Worm (Caenorhabditis elegans) whole organism, mixed stage, embryonic: ENCODE results near the gene F38E1.3.

Experiments
- M03D4.4 ChIP-seq: sonication (generic microtip); optimal IDR thresholded peaks from 2 replicates; lab custom pipeline; 2017; ENCODE audit warnings: mild to moderate bottlenecking, missing genetic modification characterization, missing compliant biosample characterization
- bed-3 ChIP-seq: fragments of 200-800 bp; sonication (Bioruptor generic); optimal IDR thresholded peaks from 3 replicates; lab custom pipeline; 2018; ENCODE audit warnings: mild to moderate bottlenecking, missing genetic modification characterization, moderate library complexity, missing compliant biosample characterization
- blmp-1 ChIP-seq: fragments of 150-350 bp; optimal IDR thresholded peaks from 2 replicates; lab custom pipeline; 2014; ENCODE audit warnings: missing biosample characterization, missing genetic modification characterization
- ceh-39 ChIP-seq: fragments of 150-350 bp; optimal IDR thresholded peaks from 2 replicates; lab custom pipeline; 2014; ENCODE audit warnings: missing biosample characterization, missing genetic modification characterization
- ceh-43 ChIP-seq: fragments of 200-800 bp; sonication (Bioruptor generic); optimal IDR thresholded peaks from 2 replicates; lab custom pipeline; 2018; ENCODE audit warnings: mild to moderate bottlenecking, missing genetic modification characterization, moderate library complexity, missing compliant biosample characterization
- ceh-83 ChIP-seq: fragments of 200-800 bp; sonication (Bioruptor generic); optimal IDR thresholded peaks from 2 replicates; lab custom pipeline; 2018; ENCODE audit warnings: mild to moderate bottlenecking, missing genetic modification characterization, missing compliant biosample characterization
- ces-1 ChIP-seq: fragments of 150-350 bp; optimal IDR thresholded peaks from 2 replicates; lab custom pipeline; 2014; ENCODE audit warnings: missing biosample characterization, missing genetic modification reagents, missing genetic modification characterization
- cnd-1 ChIP-seq: fragments of 200-800 bp; sonication (Bioruptor generic); optimal IDR thresholded peaks from 2 replicates; lab custom pipeline; 2018; ENCODE audit warnings: mild to moderate bottlenecking, missing genetic modification characterization, missing compliant biosample characterization
- elt-1 ChIP-seq: sonication (generic microtip); optimal IDR thresholded peaks from 2 replicates; lab custom pipeline; 2017; ENCODE audit warnings: missing genetic modification characterization, mild to moderate bottlenecking, missing compliant biosample characterization, antibody characterized with exemption, moderate library complexity, borderline replicate concordance; ENCODE audit not compliant: insufficient read depth
- elt-3 ChIP-seq: fragments of 150-350 bp; optimal IDR thresholded peaks from 2 replicates; lab custom pipeline; 2014; ENCODE audit warnings: missing biosample characterization, missing genetic modification characterization
- flh-1 ChIP-seq: fragments of 200-800 bp; sonication (Bioruptor generic); optimal IDR thresholded peaks from 2 replicates; lab custom pipeline; 2018; ENCODE audit warnings: mild to moderate bottlenecking, missing genetic modification characterization, moderate library complexity, missing compliant biosample characterization
- hlh-1 ChIP-seq: fragments of 150-350 bp; optimal IDR thresholded peaks from 2 replicates; lab custom pipeline; 2014; ENCODE audit warnings: missing biosample characterization, missing genetic modification reagents, missing genetic modification characterization
- lin-13 ChIP-seq: fragments of 150-350 bp; optimal IDR thresholded peaks from 2 replicates; lab custom pipeline; 2014; ENCODE audit warnings: missing biosample characterization, missing genetic modification characterization
- lin-32 ChIP-seq: fragments of 200-800 bp; sonication (Bioruptor generic); optimal IDR thresholded peaks from 2 replicates; lab custom pipeline; 2018; ENCODE audit warnings: mild to moderate bottlenecking, missing genetic modification characterization, missing compliant biosample characterization
- lsy-2 ChIP-seq: fragments of 150-350 bp; optimal IDR thresholded peaks from 2 replicates; lab custom pipeline; 2014; ENCODE audit warnings: missing biosample characterization, missing genetic modification characterization
- mab-5 ChIP-seq: fragments of 150-350 bp; optimal IDR thresholded peaks from 2 replicates; lab custom pipeline; 2014; ENCODE audit warnings: missing biosample characterization, missing genetic modification characterization
- mep-1 ChIP-seq: fragments of 150-350 bp; optimal IDR thresholded peaks from 2 replicates; lab custom pipeline; 2017; ENCODE audit warnings: missing biosample characterization, missing genetic modification reagents, missing genetic modification characterization, inconsistent platforms
- nhr-12 ChIP-seq: fragments of 150-350 bp; optimal IDR thresholded peaks from 2 replicates; lab custom pipeline; 2014; ENCODE audit warnings: missing biosample characterization, missing genetic modification characterization
- nhr-237 ChIP-seq: fragments of 150-350 bp; optimal IDR thresholded peaks from 2 replicates; lab custom pipeline; 2014; ENCODE audit warnings: missing biosample characterization, missing genetic modification characterization
- nhr-28 ChIP-seq: fragments of 150-350 bp; optimal IDR thresholded peaks from 2 replicates; lab custom pipeline; 2014; ENCODE audit warnings: missing biosample characterization, missing genetic modification characterization
- nhr-76 ChIP-seq: sonication (generic microtip); optimal IDR thresholded peaks from 2 replicates; lab custom pipeline; 2017; ENCODE audit warnings: missing biosample characterization, missing genetic modification characterization
- pha-4 ChIP-seq: fragments of 150-350 bp; optimal IDR thresholded peaks from 2 replicates; lab custom pipeline; 2018; ENCODE audit warnings: missing biosample characterization, missing genetic modification reagents, missing genetic modification characterization
- sem-2 ChIP-seq: fragments of 200-800 bp; sonication (Bioruptor generic); optimal IDR thresholded peaks from 2 replicates; lab custom pipeline; 2018; ENCODE audit warnings: mild to moderate bottlenecking, missing genetic modification characterization, missing compliant biosample characterization
- snpc-4 ChIP-seq: fragments of 150-350 bp; optimal IDR thresholded peaks from 2 replicates; lab custom pipeline; 2014; ENCODE audit warnings: missing biosample characterization, missing genetic modification characterization
- sptf-1 ChIP-seq: sonication (generic microtip); optimal IDR thresholded peaks from 2 replicates; lab custom pipeline; 2017; ENCODE audit warnings: mild to moderate bottlenecking, missing genetic modification characterization, moderate library complexity, missing compliant biosample characterization
- tbx-8 ChIP-seq: fragments of 200-800 bp; sonication (Bioruptor generic); optimal IDR thresholded peaks from 2 replicates; lab custom pipeline; 2018; ENCODE audit warnings: mild to moderate bottlenecking, missing genetic modification characterization, moderate library complexity, missing compliant biosample characterization
- unc-120 ChIP-seq: sonication (generic microtip); optimal IDR thresholded peaks from 2 replicates; lab custom pipeline; 2017; ENCODE audit warnings: missing genetic modification characterization, missing compliant biosample characterization; ENCODE audit not compliant: poor library complexity, severe bottlenecking
- unc-39 ChIP-seq: fragments of 150-350 bp; optimal IDR thresholded peaks from 2 replicates; lab custom pipeline; 2014; ENCODE audit warnings: missing biosample characterization, missing genetic modification characterization
- unc-62 ChIP-seq: fragments of 150-350 bp; optimal IDR thresholded peaks from 2 replicates; lab custom pipeline; 2014; ENCODE audit warnings: missing biosample characterization, missing genetic modification reagents, missing genetic modification characterization
- zip-8 ChIP-seq: fragments of 150-350 bp; optimal IDR thresholded peaks from 2 replicates; lab custom pipeline; 2014; ENCODE audit warnings: missing biosample characterization, missing genetic modification characterization

The F38E1.3 gene

ce11 chrV:8403916-8404315 lies 28.0 kb downstream of the F38E1.3 start:
- TF ChIP-seq elt-1 (tag; lab: Kevin White, UChicago) (no peak), sem-2 (GFP tag; lab: Kevin White, UChicago) (no peak), lsy-2 (tag; lab: Kevin White, UChicago) (no peak), sptf-1 (tag; lab: Kevin White, UChicago) (no peak), ceh-83 (GFP tag; lab: Kevin White, UChicago) (no peak), bed-3 (no peak), elt-3 (no peak), ces-1 (no peak), unc-120 (tag; lab: Kevin White, UChicago) (no peak), lin-32 (GFP tag; lab: Kevin White, UChicago) (no peak), nhr-12 (no peak), nhr-76 (tag; lab: Kevin White, UChicago) (no peak), unc-39 (tag; lab: Kevin White, UChicago) (no peak), nhr-237 (no peak), ceh-43 (GFP tag; lab: Kevin White, UChicago) (no peak), M03D4.4 (tag; lab: Kevin White, UChicago) (no peak), pha-4 (tag; lab: Kevin White, UChicago) (no peak), unc-62 (no peak), cnd-1 (tag; lab: Kevin White, UChicago) (no peak)

ce11 chrV:8404339-8404738 lies 28.4 kb downstream of the F38E1.3 start:
- TF ChIP-seq ceh-83 (GFP tag; lab: Kevin White, UChicago) (no peak), nhr-237 (no peak), nhr-28 (tag; lab: Kevin White, UChicago) (no peak), M03D4.4 (tag; lab: Kevin White, UChicago) (no peak), lin-13 (no peak), ceh-39 (no peak)
- TF ChIP-seq, all 35 proteins: peak for 0

- no peak for TF ChIP-seq mab-5
- TF ChIP-seq nhr-28 (tag; lab: Kevin White, UChicago): no peak
- TF ChIP-seq cnd-1 (tag; lab: Kevin White, UChicago): no peak
- no peak for TF ChIP-seq ceh-39
- no peak for TF ChIP-seq nhr-12
- no peak for TF ChIP-seq mep-1 (tag; lab: Kevin White, UChicago)
- TF ChIP-seq lsy-2 (tag; lab: Kevin White, UChicago): no peak
- no peak for TF ChIP-seq nhr-237
- no peak for TF ChIP-seq sptf-1 (tag; lab: Kevin White, UChicago)
- no peak for TF ChIP-seq nhr-76 (tag; lab: Kevin White, UChicago)
- no peak for TF ChIP-seq zip-8 (tag; lab: Kevin White, UChicago)
- no peak for TF ChIP-seq unc-62
- TF ChIP-seq ces-1: no peak
- no peak for TF ChIP-seq lin-13
Observed at ce11 chrV:8406155-8406554, 30.2 kb downstream of the F38E1.3 start.

ce11 chrV:8406911-8407310 lies 31.0 kb downstream of the F38E1.3 start:
- TF ChIP-seq M03D4.4 (tag; lab: Kevin White, UChicago): no peak
- no peak for TF ChIP-seq nhr-237
- no peak for TF ChIP-seq unc-62
- no peak for TF ChIP-seq nhr-28 (tag; lab: Kevin White, UChicago)
- no peak for TF ChIP-seq lsy-2 (tag; lab: Kevin White, UChicago)
- TF ChIP-seq ceh-43 (GFP tag; lab: Kevin White, UChicago): no peak
- TF ChIP-seq mab-5: no peak
- TF ChIP-seq ces-1: no peak
- no peak for TF ChIP-seq nhr-12
- TF ChIP-seq tbx-8 (GFP tag; lab: Kevin White, UChicago): no peak
- TF ChIP-seq ceh-39: no peak
- no peak for TF ChIP-seq hlh-1 (tag; lab: Kevin White, UChicago)

- TF ChIP-seq pha-4 (tag; lab: Kevin White, UChicago): no peak
- TF ChIP-seq blmp-1 (tag; lab: Kevin White, UChicago): peak; percentile 78
Observed at ce11 chrV:8409594-8409993, 33.6 kb downstream of the F38E1.3 start.

- no peak for TF ChIP-seq lin-13
- TF ChIP-seq flh-1 (GFP tag; lab: Kevin White, UChicago): no peak
- no peak for TF ChIP-seq nhr-12
- TF ChIP-seq ceh-83 (GFP tag; lab: Kevin White, UChicago): no peak
- TF ChIP-seq snpc-4 (tag; lab: Kevin White, UChicago): no peak
- TF ChIP-seq hlh-1 (tag; lab: Kevin White, UChicago): no peak
Observed at ce11 chrV:8410406-8410805, 34.5 kb downstream of the F38E1.3 start, which contains the start of gene F52E1.2. TSS of gene F52E1.2 (plus strand) at chrV:8410595.
